Worm (Caenorhabditis elegans) whole organism, young adult: ENCODE data around the gene bath-26.
A peak's percentile ranks its signal among the peaks of the same experiment; 100 is the strongest.
"Not testable (repeated sequence)": the region's sequence is repeated elsewhere in the genome, so short reads cannot be mapped to it uniquely, and the experiment has no call there.

Experiments used
- B0035.1 ChIP-seq: sonication (generic microtip); optimal IDR thresholded peaks from 2 replicates; lab custom pipeline; 2016; ENCODE audit warnings: missing genetic modification characterization, mild to moderate bottlenecking, missing compliant biosample characterization, missing genotype, missing genetic modification reagents
- F33H1.4 ChIP-seq: fragments of 200-800 bp; sonication (Bioruptor generic); IDR thresholded peaks from 2 replicates; pipeline ENCODE4 v1.3.6; 2022; ENCODE audit warnings: missing genetic modification reagents, missing genetic modification characterization, missing compliant biosample characterization
- F37B4.10 ChIP-seq: fragments of 200-800 bp; sonication (Bioruptor generic); IDR thresholded peaks from 2 replicates; pipeline ENCODE4 v1.3.6; 2022; ENCODE audit warnings: missing genetic modification characterization, missing compliant biosample characterization
- F57C9.4 ChIP-seq: sonication (generic microtip); optimal IDR thresholded peaks from 2 replicates; lab custom pipeline; 2017; ENCODE audit warnings: mild to moderate bottlenecking, missing genetic modification characterization, missing compliant biosample characterization
- K12H6.12 ChIP-seq: fragments of 200-800 bp; sonication (Bioruptor generic); optimal IDR thresholded peaks from 2 replicates; lab custom pipeline; 2018; ENCODE audit warnings: mild to moderate bottlenecking, missing genetic modification characterization, missing compliant biosample characterization
- T07F8.4 ChIP-seq: sonication (generic microtip); optimal IDR thresholded peaks from 2 replicates; lab custom pipeline; 2016; ENCODE audit warnings: mild to moderate bottlenecking, missing genetic modification characterization, moderate library complexity, missing compliant biosample characterization
- Y53F4B.3 ChIP-seq: fragments of 200-800 bp; sonication (Bioruptor generic); IDR thresholded peaks from 2 replicates; pipeline ENCODE4 v1.3.6; 2022; ENCODE audit warnings: missing genetic modification reagents, missing genetic modification characterization, missing compliant biosample characterization
- aptf-2 ChIP-seq: fragments of 200-800 bp; sonication (Bioruptor generic); conservative IDR thresholded peaks from 2 replicates; pipeline ENCODE4 v1.3.6; 2022; ENCODE audit warnings: missing genetic modification reagents, missing genetic modification characterization, missing compliant biosample characterization
- attf-6 ChIP-seq: fragments of 200-800 bp; sonication (Bioruptor generic); IDR thresholded peaks from 2 replicates; pipeline ENCODE4 v1.3.6; 2022; ENCODE audit warnings: missing genetic modification reagents, missing genetic modification characterization, missing compliant biosample characterization
- bed-2 ChIP-seq: fragments of 200-800 bp; sonication (Bioruptor generic); IDR thresholded peaks from 2 replicates; pipeline ENCODE4 v1.3.6; 2022; ENCODE audit warnings: missing genetic modification reagents, missing genetic modification characterization, missing compliant biosample characterization
- ceh-27 ChIP-seq: fragments of 200-800 bp; sonication (Bioruptor generic); optimal IDR thresholded peaks from 2 replicates; lab custom pipeline; 2018; ENCODE audit warnings: mild to moderate bottlenecking, missing genetic modification characterization, moderate library complexity, missing compliant biosample characterization
- ceh-40 ChIP-seq: fragments of 200-800 bp; sonication (Bioruptor generic); IDR thresholded peaks from 2 replicates; pipeline ENCODE4 v1.3.6; 2022; ENCODE audit warnings: missing genetic modification characterization, missing compliant biosample characterization
- ceh-79 ChIP-seq: sonication (generic microtip); optimal IDR thresholded peaks from 2 replicates; lab custom pipeline; 2017; ENCODE audit warnings: mild to moderate bottlenecking, missing genetic modification characterization, missing compliant biosample characterization
- die-1 ChIP-seq: sonication (generic microtip); optimal IDR thresholded peaks from 2 replicates; lab custom pipeline; 2016; ENCODE audit warnings: missing genotype, mild to moderate bottlenecking, missing genetic modification characterization, missing compliant biosample characterization
- efl-1 ChIP-seq: fragments of 150-350 bp; optimal IDR thresholded peaks from 2 replicates; lab custom pipeline; 2014; ENCODE audit warnings: missing biosample characterization, missing genetic modification reagents, missing genetic modification characterization
- him-1 ChIP-seq: sonication (generic microtip); optimal IDR thresholded peaks from 2 replicates; lab custom pipeline; 2016; ENCODE audit warnings: missing genotype, missing genetic modification reagents, missing genetic modification characterization, missing compliant biosample characterization
- hmg-1.2 ChIP-seq: fragments of 200-800 bp; sonication (Bioruptor generic); IDR thresholded peaks from 2 replicates; pipeline ENCODE4 v1.3.6; 2022; ENCODE audit warnings: missing genetic modification reagents, missing genetic modification characterization, missing compliant biosample characterization
- hsf-1 ChIP-seq: fragments of 200-800 bp; sonication (Bioruptor generic); IDR thresholded peaks from 2 replicates; pipeline ENCODE4 v1.3.6; 2022; ENCODE audit warnings: missing genetic modification reagents, missing genetic modification characterization, missing compliant biosample characterization
- lsl-1 ChIP-seq: fragments of 200-800 bp; sonication (Bioruptor generic); optimal IDR thresholded peaks from 2 replicates; lab custom pipeline; 2018; ENCODE audit warnings: mild to moderate bottlenecking, missing genetic modification characterization, moderate library complexity, missing compliant biosample characterization
- mes-4 ChIP-seq: sonication (generic microtip); optimal IDR thresholded peaks from 2 replicates; lab custom pipeline; 2016; ENCODE audit warnings: missing genotype, missing genetic modification characterization, missing compliant biosample characterization
- nhr-80 ChIP-seq: sonication (generic microtip); optimal IDR thresholded peaks from 2 replicates; lab custom pipeline; 2016; ENCODE audit warnings: missing genetic modification characterization, missing compliant biosample characterization
- repo-1 ChIP-seq: sonication (generic microtip); optimal IDR thresholded peaks from 2 replicates; lab custom pipeline; 2017; ENCODE audit warnings: mild to moderate bottlenecking, missing genetic modification characterization, missing compliant biosample characterization
- tlf-1 ChIP-seq: fragments of 200-800 bp; sonication (Bioruptor generic); optimal IDR thresholded peaks from 2 replicates; lab custom pipeline; 2018; ENCODE audit warnings: mild to moderate bottlenecking, missing genetic modification characterization, missing compliant biosample characterization
- unc-62 ChIP-seq: fragments of 150-350 bp; optimal IDR thresholded peaks from 2 replicates; lab custom pipeline; 2014; ENCODE audit warnings: missing biosample characterization, missing genetic modification reagents, missing genetic modification characterization
- zfh-2 ChIP-seq: fragments of 200-800 bp; sonication (Bioruptor generic); conservative IDR thresholded peaks from 2 replicates; pipeline ENCODE4 v1.3.6; 2022; ENCODE audit warnings: missing genetic modification reagents, missing genetic modification characterization, missing compliant biosample characterization
- ztf-18 ChIP-seq: sonication (generic microtip); optimal IDR thresholded peaks from 2 replicates; lab custom pipeline; 2016; ENCODE audit warnings: missing genotype, mild to moderate bottlenecking, missing genetic modification characterization, missing compliant biosample characterization
- ztf-25 ChIP-seq: fragments of 200-800 bp; sonication (Bioruptor generic); IDR thresholded peaks from 2 replicates; pipeline ENCODE4 v1.3.6; 2022; ENCODE audit warnings: missing genetic modification reagents, missing genetic modification characterization, missing compliant biosample characterization
- ztf-28 ChIP-seq: fragments of 200-800 bp; sonication (Bioruptor generic); IDR thresholded peaks from 2 replicates; pipeline ENCODE4 v1.3.6; 2022; ENCODE audit warnings: missing genetic modification reagents, missing genetic modification characterization, missing compliant biosample characterization
- ztf-6 ChIP-seq: fragments of 200-800 bp; sonication (Bioruptor generic); IDR thresholded peaks from 2 replicates; pipeline ENCODE4 v1.3.6; 2022; ENCODE audit warnings: missing genetic modification reagents, missing genetic modification characterization, missing compliant biosample characterization

Gene bath-26

ce11 chrII:1644777-1645348 lies 44.3 kb upstream of the bath-26 start, which contains the start of gene ZC204.6:
ZC204.6 (minus strand) TSS chrII:1644827.
- TF ChIP-seq F37B4.10 (GFP tag; lab: Robert Waterston, UW) (no peak), zfh-2 (GFP tag; lab: Robert Waterston, UW) (peak; percentile 84)

ce11 chrII:1640496-1640895 lies 39.9 kb upstream of the bath-26 start, which contains the start of gene srh-72:
srh-72 (minus strand) TSS chrII:1640596.
- TF ChIP-seq lsl-1 = no peak
- TF ChIP-seq ceh-27 (GFP tag; lab: Kevin White, UChicago) = no peak
- TF ChIP-seq attf-6 = no peak
- TF ChIP-seq ztf-28 (GFP tag; lab: Robert Waterston, UW) = no peak
- TF ChIP-seq ztf-6 (GFP tag; lab: Robert Waterston, UW) = no peak
- no peak for TF ChIP-seq hsf-1 (GFP tag; lab: Robert Waterston, UW)
- TF ChIP-seq mes-4 (tag; lab: Kevin White, UChicago) = no peak
- TF ChIP-seq F57C9.4 (tag; lab: Kevin White, UChicago) = no peak
- TF ChIP-seq bed-2 (GFP tag; lab: Robert Waterston, UW) = no peak
- no peak for TF ChIP-seq ztf-25
- no peak for TF ChIP-seq him-1 (tag; lab: Kevin White, UChicago)
- TF ChIP-seq T07F8.4 (tag; lab: Kevin White, UChicago) = no peak
- no peak for TF ChIP-seq hmg-1.2
- no peak for TF ChIP-seq Y53F4B.3 (GFP tag; lab: Robert Waterston, UW)

- not testable (repeated sequence) for TF ChIP-seq ceh-40 (GFP tag; lab: Robert Waterston, UW); efl-1 (GFP tag; lab: Kevin White, UChicago); T07F8.4 (tag; lab: Kevin White, UChicago)
Measured at ce11 chrII:1636392-1636791, 35.8 kb upstream of the bath-26 start, which contains the start of gene srg-20. srg-20 (plus strand) TSS chrII:1636692.

ce11 chrII:1635969-1636368 lies 35.4 kb upstream of the bath-26 start:
- no peak for TF ChIP-seq ceh-79 (tag; lab: Kevin White, UChicago)
- no peak for TF ChIP-seq aptf-2 (GFP tag; lab: Robert Waterston, UW)
- no peak for TF ChIP-seq repo-1 (tag; lab: Kevin White, UChicago)
- TF ChIP-seq nhr-80 (tag; lab: Kevin White, UChicago) = peak; percentile 9
- no peak for TF ChIP-seq F57C9.4 (tag; lab: Kevin White, UChicago)

- not testable (repeated sequence) for TF ChIP-seq B0035.1 (tag; lab: Kevin White, UChicago); unc-62 (GFP tag; lab: Kevin White, UChicago); K12H6.12
Measured at ce11 chrII:1633490-1633889, 32.9 kb upstream of the bath-26 start, which contains the start of gene C08E3.1. C08E3.1 (plus strand) TSS chrII:1633790.

ce11 chrII:1632216-1632615 lies 31.7 kb upstream of the bath-26 start, which contains the start of gene C08E3.13:
C08E3.13 (minus strand) TSS chrII:1632316.
- TF ChIP-seq repo-1 (tag; lab: Kevin White, UChicago); ztf-18 (tag; lab: Kevin White, UChicago); tlf-1 (GFP tag; lab: Kevin White, UChicago): not testable (repeated sequence)

ce11 chrII:1627783-1628182 lies 27.2 kb upstream of the bath-26 start, which contains the start of gene C08E3.15:
C08E3.15 (minus strand) TSS chrII:1627883.
- TF ChIP-seq die-1 (tag; lab: Kevin White, UChicago); F33H1.4 (GFP tag; lab: Robert Waterston, UW); attf-6: not testable (repeated sequence)
